Fruit fly (Drosophila melanogaster) whole organism, embryonic: ENCODE data around the gene CG3841.

Source experiments
- Ada2b ChIP-seq: fragments of 200-800 bp; sonication (Bioruptor generic); IDR thresholded peaks from 2 replicates; pipeline ENCODE4 v1.3.6; 2022; ENCODE audit warnings: missing biosample characterization, missing genetic modification characterization
- Aef1 ChIP-seq: fragments of 200-800 bp; sonication (Bioruptor generic); IDR thresholded peaks from 3 replicates; pipeline ENCODE4 v1.3.6; 2022; ENCODE audit warnings: missing biosample characterization, missing genetic modification characterization
- Asciz ChIP-seq: fragments of 200-800 bp; sonication (Bioruptor generic); optimal IDR thresholded peaks from 2 replicates; lab custom pipeline; 2017; ENCODE audit warnings: missing biosample characterization, mild to moderate bottlenecking, missing genetic modification characterization, missing genetic modification reagents
- CG10979 ChIP-seq: fragments of 200-800 bp; sonication (Bioruptor generic); optimal IDR thresholded peaks from 2 replicates; lab custom pipeline; 2018; ENCODE audit warnings: missing biosample characterization, mild to moderate bottlenecking, missing genetic modification characterization, moderate library complexity
- CG11093 ChIP-seq: fragments of 200-800 bp; sonication (Bioruptor generic); IDR thresholded peaks from 3 replicates; pipeline ENCODE4 v1.3.6; 2022; ENCODE audit warnings: missing biosample characterization, missing genetic modification characterization
- CG11723 ChIP-seq: fragments of 200-800 bp; sonication (Bioruptor generic); optimal IDR thresholded peaks from 2 replicates; lab custom pipeline; 2017; ENCODE audit warnings: missing biosample characterization, mild to moderate bottlenecking, missing genetic modification characterization
- CG15011 ChIP-seq: fragments of 200-800 bp; sonication (Bioruptor generic); optimal IDR thresholded peaks from 3 replicates; lab custom pipeline; 2018; ENCODE audit warnings: missing biosample characterization, mild to moderate bottlenecking, missing genetic modification characterization
- CG1602 ChIP-seq: fragments of 200-800 bp; sonication (Bioruptor generic); optimal IDR thresholded peaks from 3 replicates; lab custom pipeline; 2016; ENCODE audit warnings: missing biosample characterization, missing genetic modification characterization
- CG1603 ChIP-seq: fragments of 200-800 bp; sonication (Bioruptor generic); optimal IDR thresholded peaks from 2 replicates; lab custom pipeline; 2019; ENCODE audit warnings: missing biosample characterization, mild to moderate bottlenecking, missing genetic modification characterization, moderate library complexity
- CG18764 ChIP-seq: fragments of 200-800 bp; sonication (Bioruptor generic); optimal IDR thresholded peaks from 3 replicates; lab custom pipeline; 2016; ENCODE audit warnings: missing biosample characterization, missing genetic modification characterization
- CG2116 ChIP-seq: fragments of 200-800 bp; sonication (Bioruptor generic); optimal IDR thresholded peaks from 3 replicates; lab custom pipeline; 2018; ENCODE audit warnings: missing biosample characterization, mild to moderate bottlenecking, missing genetic modification characterization
- CG32532 ChIP-seq: fragments of 200-800 bp; sonication (Bioruptor generic); IDR thresholded peaks from 2 replicates; pipeline ENCODE4 v1.3.6; 2022; ENCODE audit warnings: missing biosample characterization, missing genetic modification characterization
- CG34376 ChIP-seq: fragments of 200-800 bp; sonication (Bioruptor generic); optimal IDR thresholded peaks from 2 replicates; lab custom pipeline; 2018; ENCODE audit warnings: missing biosample characterization, mild to moderate bottlenecking, missing genetic modification characterization
- CG4820 ChIP-seq: fragments of 200-800 bp; sonication (Bioruptor generic); optimal IDR thresholded peaks from 3 replicates; lab custom pipeline; 2016; ENCODE audit warnings: missing biosample characterization, missing genetic modification characterization
- CG8281 ChIP-seq: fragments of 200-800 bp; sonication (Bioruptor generic); optimal IDR thresholded peaks from 2 replicates; lab custom pipeline; 2018; ENCODE audit warnings: missing biosample characterization, mild to moderate bottlenecking, missing genetic modification characterization, moderate library complexity
- Camta ChIP-seq: fragments of 200-800 bp; sonication (Bioruptor generic); optimal IDR thresholded peaks from 2 replicates; lab custom pipeline; 2016; ENCODE audit warnings: missing biosample characterization, missing genetic modification characterization
- D19A ChIP-seq: fragments of 200-800 bp; optimal IDR thresholded peaks from 3 replicates; lab custom pipeline; 2019; ENCODE audit warnings: missing biosample characterization, mild to moderate bottlenecking, missing genetic modification characterization, moderate library complexity
- Dek ChIP-seq: fragments of 200-800 bp; sonication (Bioruptor generic); optimal IDR thresholded peaks from 3 replicates; lab custom pipeline; 2019; ENCODE audit warnings: missing biosample characterization, mild to moderate bottlenecking, missing genetic modification characterization, moderate library complexity
- Dfd ChIP-seq, 2 experiments: fragments of >200 bp; optimal IDR thresholded peaks; 2 replicates each; lab custom pipeline; 2017; ENCODE audit warnings: missing biosample characterization in 2 of 2, missing genetic modification characterization in 2 of 2
- Dp ChIP-seq: fragments of 200-800 bp; sonication (Bioruptor generic); optimal IDR thresholded peaks from 2 replicates; lab custom pipeline; 2018; ENCODE audit warnings: missing biosample characterization, mild to moderate bottlenecking, missing genetic modification characterization, moderate library complexity
- ERR ChIP-seq: fragments of 200-800 bp; sonication (Bioruptor generic); optimal IDR thresholded peaks from 2 replicates; lab custom pipeline; 2016; ENCODE audit warnings: missing biosample characterization, missing genetic modification characterization
- Hmr ChIP-seq: fragments of 200-800 bp; sonication (Bioruptor generic); optimal IDR thresholded peaks from 3 replicates; lab custom pipeline; 2017; ENCODE audit warnings: mild to moderate bottlenecking, missing biosample characterization, missing genetic modification reagents, missing genetic modification characterization
- Hmx ChIP-seq: fragments of 200-800 bp; sonication (Bioruptor generic); optimal IDR thresholded peaks from 2 replicates; lab custom pipeline; 2016; ENCODE audit warnings: missing biosample characterization, missing genetic modification characterization
- Hr39 ChIP-seq: fragments of >200 bp; optimal IDR thresholded peaks from 2 replicates; lab custom pipeline; 2017
- Mad ChIP-seq: fragments of 200-800 bp; sonication (Bioruptor generic); optimal IDR thresholded peaks from 2 replicates; lab custom pipeline; 2016; ENCODE audit warnings: missing biosample characterization, missing genetic modification characterization
- Oli ChIP-seq: fragments of 200-800 bp; sonication (Bioruptor generic); optimal IDR thresholded peaks from 2 replicates; lab custom pipeline; 2018; ENCODE audit warnings: missing biosample characterization, mild to moderate bottlenecking, missing genetic modification characterization, moderate library complexity
- Poxn ChIP-seq: fragments of 200-800 bp; sonication (Bioruptor generic); IDR thresholded peaks from 2 replicates; pipeline ENCODE4 v1.3.6; 2022; ENCODE audit warnings: missing biosample characterization, missing genetic modification characterization
- Taf1 ChIP-seq: fragments of 200-800 bp; sonication (Bioruptor generic); IDR thresholded peaks from 2 replicates; pipeline ENCODE4 v1.3.6; 2022; ENCODE audit warnings: missing biosample characterization, missing genetic modification characterization
- Tbp ChIP-seq: fragments of >200 bp; optimal IDR thresholded peaks from 2 replicates; lab custom pipeline; 2018; ENCODE audit warnings: missing biosample characterization, missing genetic modification characterization
- Xrp1 ChIP-seq: fragments of 200-800 bp; sonication (Bioruptor generic); IDR thresholded peaks from 2 replicates; pipeline ENCODE4 v1.3.6; 2022; ENCODE audit warnings: missing biosample characterization, missing genetic modification characterization
- amos ChIP-seq: fragments of 200-800 bp; sonication (Bioruptor generic); IDR thresholded peaks from 2 replicates; pipeline ENCODE4 v1.3.6; 2022; ENCODE audit warnings: missing biosample characterization, missing genetic modification characterization; ENCODE audit not compliant: partially characterized antibody
- aop ChIP-seq: fragments of 200-800 bp; sonication (Bioruptor generic); IDR thresholded peaks from 2 replicates; pipeline ENCODE4 v1.3.6; 2022; ENCODE audit warnings: missing biosample characterization, missing genetic modification characterization
- chn ChIP-seq: fragments of 200-800 bp; sonication (Bioruptor generic); optimal IDR thresholded peaks from 2 replicates; lab custom pipeline; 2016; ENCODE audit warnings: missing biosample characterization, missing genetic modification characterization
- dysf ChIP-seq: fragments of 200-800 bp; sonication (Bioruptor generic); IDR thresholded peaks from 3 replicates; pipeline ENCODE4 v1.3.6; 2022; ENCODE audit warnings: missing biosample characterization, missing genetic modification characterization
- fru ChIP-seq: fragments of >200 bp; optimal IDR thresholded peaks from 2 replicates; lab custom pipeline; 2017
- gcm ChIP-seq: fragments of 200-800 bp; sonication (Bioruptor generic); optimal IDR thresholded peaks from 2 replicates; lab custom pipeline; 2019; ENCODE audit warnings: missing biosample characterization, mild to moderate bottlenecking, missing genetic modification characterization, moderate library complexity
- hkb ChIP-seq, 2 experiments: fragments of 200-800 bp in 1 of 2; fragments of >200 bp in 1 of 2; sonication (Bioruptor generic) in 1 of 2; IDR thresholded peaks in 1 of 2; optimal IDR thresholded peaks in 1 of 2; 2 replicates each; pipeline versions ENCODE4 v1.3.6 to Lab custom; 2017 to 2022; ENCODE audit warnings: missing biosample characterization in 1 of 2, missing genetic modification characterization in 1 of 2
- lab ChIP-seq: fragments of 200-800 bp; sonication (Bioruptor generic); optimal IDR thresholded peaks from 3 replicates; lab custom pipeline; 2017; ENCODE audit warnings: missing biosample characterization, missing genetic modification characterization, mild to moderate bottlenecking, moderate library complexity, missing genetic modification reagents
- lbe ChIP-seq: fragments of 200-800 bp; sonication (Bioruptor generic); optimal IDR thresholded peaks from 2 replicates; lab custom pipeline; 2016; ENCODE audit warnings: missing biosample characterization, mild to moderate bottlenecking, missing genetic modification characterization
- luna ChIP-seq: fragments of 200-800 bp; sonication (Bioruptor generic); optimal IDR thresholded peaks from 2 replicates; lab custom pipeline; 2016; ENCODE audit warnings: missing biosample characterization, missing genetic modification characterization
- pb ChIP-seq: fragments of 200-800 bp; sonication (Bioruptor generic); optimal IDR thresholded peaks from 3 replicates; lab custom pipeline; 2016; ENCODE audit warnings: missing biosample characterization, missing genetic modification characterization
- pita ChIP-seq: fragments of 200-800 bp; sonication (Bioruptor generic); optimal IDR thresholded peaks from 2 replicates; lab custom pipeline; 2017; ENCODE audit warnings: missing biosample characterization, mild to moderate bottlenecking, missing genetic modification characterization
- repo ChIP-seq: fragments of 200-800 bp; sonication (Bioruptor generic); optimal IDR thresholded peaks from 2 replicates; lab custom pipeline; 2016; ENCODE audit warnings: missing biosample characterization, missing genetic modification characterization
- sc ChIP-seq, 3 experiments: fragments of >200 bp in 2 of 3; fragments of 200-800 bp in 1 of 3; sonication (Bioruptor generic) in 1 of 3; optimal IDR thresholded peaks; 2 replicates in 2 of 3; 3 replicates in 1 of 3; lab custom pipeline; 2017; ENCODE audit warnings: mild to moderate bottlenecking in 1 of 3, missing biosample characterization in 1 of 3, missing genetic modification characterization in 1 of 3, missing genetic modification reagents in 1 of 3
- sens-2 ChIP-seq: fragments of 200-800 bp; sonication (Bioruptor generic); IDR thresholded peaks from 2 replicates; pipeline ENCODE4 v1.3.6; 2022; ENCODE audit warnings: missing biosample characterization, missing genetic modification characterization
- ssp ChIP-seq: fragments of 200-800 bp; sonication (Bioruptor generic); IDR thresholded peaks from 2 replicates; pipeline ENCODE4 v1.3.6; 2022; ENCODE audit warnings: missing biosample characterization, missing genetic modification characterization
- tap ChIP-seq: fragments of 200-800 bp; optimal IDR thresholded peaks from 3 replicates; lab custom pipeline; 2019; ENCODE audit warnings: missing biosample characterization, mild to moderate bottlenecking, missing genetic modification characterization, moderate library complexity
- tx ChIP-seq: fragments of 200-800 bp; sonication (Bioruptor generic); optimal IDR thresholded peaks from 2 replicates; lab custom pipeline; 2016; ENCODE audit warnings: missing biosample characterization, missing genetic modification characterization
- vnd ChIP-seq: fragments of 200-800 bp; sonication (Bioruptor generic); IDR thresholded peaks from 3 replicates; pipeline ENCODE4 v1.3.6; 2022; ENCODE audit warnings: missing biosample characterization, missing genetic modification characterization; ENCODE audit not compliant: partially characterized antibody
- wdn ChIP-seq: fragments of 200-800 bp; sonication (Bioruptor generic); IDR thresholded peaks from 2 replicates; pipeline ENCODE4 v1.3.6; 2022; ENCODE audit warnings: missing biosample characterization, missing genetic modification characterization
- zfh1 ChIP-seq: fragments of 200-800 bp; sonication (Bioruptor generic); IDR thresholded peaks from 3 replicates; pipeline ENCODE4 v1.3.6; 2022; ENCODE audit warnings: missing biosample characterization, missing genetic modification characterization

Gene CG3841

dm6 chr2L:9616654-9617053 lies 27.4 kb downstream of the CG3841 start (continued):
- TF ChIP-seq amos, result peak; percentile 88
- no peak for TF ChIP-seq lbe
- no peak for TF ChIP-seq CG4820
- no peak for TF ChIP-seq ERR
- TF ChIP-seq pb (GFP tag; lab: Kevin White, UChicago), result no peak
- TF ChIP-seq Hmx (GFP tag; lab: Kevin White, UChicago), result no peak
- TF ChIP-seq Oli, result no peak
- peak; percentile 28 for TF ChIP-seq Dek (tag; lab: Kevin White, UChicago)
- peak; percentile 74 for TF ChIP-seq Dp (GFP tag; lab: Kevin White, UChicago)
- TF ChIP-seq CG11723 (GFP tag; lab: Kevin White, UChicago), result no peak
- TF ChIP-seq dysf (GFP tag; lab: Robert Waterston, UW), result peak; percentile 50; the same call in 1 of the 3 replicates
- peak; percentile 70 for TF ChIP-seq gcm (GFP tag; lab: Kevin White, UChicago)
- TF ChIP-seq luna (GFP tag; lab: Kevin White, UChicago), result no peak
- TF ChIP-seq D19A (tag; lab: Kevin White, UChicago), result no peak
- TF ChIP-seq wdn, result peak; percentile 64
- peak; percentile 12 for TF ChIP-seq tx (GFP tag; lab: Kevin White, UChicago)
- TF ChIP-seq CG15011 (GFP tag; lab: Kevin White, UChicago), result no peak
- TF ChIP-seq CG1602 (GFP tag; lab: Kevin White, UChicago), result no peak
- TF ChIP-seq CG10979 (tag; lab: Kevin White, UChicago), result no peak
- TF ChIP-seq fru (lab: Kevin White, UChicago), result no peak
- TF ChIP-seq CG1603 (tag; lab: Kevin White, UChicago), result peak; percentile 87
- peak; percentile 78 for TF ChIP-seq pita
- 0 out of 3 replicates have a peak, but pooled peaks have one; percentile 11 for TF ChIP-seq CG11093
- no peak for TF ChIP-seq Taf1
- TF ChIP-seq sens-2 (GFP tag; lab: Robert Waterston, UW), result 0 out of 2 replicates have a peak, but pooled peaks have one; percentile 38
- no peak for TF ChIP-seq Asciz (GFP tag; lab: Kevin White, UChicago)
- TF ChIP-seq Xrp1 (GFP tag; lab: Robert Waterston, UW), result no peak
- no peak for TF ChIP-seq ssp (GFP tag; lab: Robert Waterston, UW)
- TF ChIP-seq CG2116 (GFP tag; lab: Kevin White, UChicago), result peak; percentile 100
- TF ChIP-seq aop (GFP tag; lab: Robert Waterston, UW), result no peak
- TF ChIP-seq repo (GFP tag; lab: Kevin White, UChicago), result peak; percentile 0
- no peak for TF ChIP-seq Hr39
- peak; percentile 64 for TF ChIP-seq Mad
- peak; percentile 75 for TF ChIP-seq CG32532 (GFP tag; lab: Robert Waterston, UW)
- no peak for TF ChIP-seq Dfd (GFP tag; optimal IDR thresholded peaks at IDR 0.05; lab: Kevin White, UChicago)
- TF ChIP-seq lab, result peak; percentile 51
- 0 out of 3 replicates have a peak, but pooled peaks have one; percentile 22 for TF ChIP-seq vnd (GFP tag; lab: Robert Waterston, UW)
- TF ChIP-seq sc (optimal IDR thresholded peaks at IDR 0.05; lab: Kevin White, UChicago), result no peak
- no peak for TF ChIP-seq sc (GFP tag; optimal IDR thresholded peaks at IDR 0.05; lab: Kevin White, UChicago)
- no peak for TF ChIP-seq CG18764 (GFP tag; lab: Kevin White, UChicago)
- TF ChIP-seq Tbp (GFP tag; lab: Kevin White, UChicago), result no peak
- TF ChIP-seq zfh1 (GFP tag; lab: Robert Waterston, UW), result no peak
- TF ChIP-seq hkb (optimal IDR thresholded peaks at IDR 0.05; lab: Kevin White, UChicago), result no peak
- peak; percentile 42 for TF ChIP-seq hkb (GFP tag; IDR thresholded peaks at IDR 0.05; lab: Robert Waterston, UW)
- no peak for TF ChIP-seq tap (tag; lab: Kevin White, UChicago)
- peak; percentile 32 for TF ChIP-seq chn (GFP tag; lab: Kevin White, UChicago)
- no peak for TF ChIP-seq Poxn
- no peak for TF ChIP-seq Camta (GFP tag; lab: Kevin White, UChicago)
- no peak for TF ChIP-seq CG34376 (GFP tag; lab: Kevin White, UChicago)
- peak; percentile 73 for TF ChIP-seq Hmr (GFP tag; lab: Kevin White, UChicago)
- no peak for TF ChIP-seq CG8281 (tag; lab: Kevin White, UChicago)
- peak; percentile 61; the same call in 2 of the 3 replicates for TF ChIP-seq Aef1 (GFP tag; lab: Robert Waterston, UW)
- TF ChIP-seq Ada2b (GFP tag; lab: Robert Waterston, UW), result peak; percentile 53; the same call in 1 of the 2 replicates
